Fruit fly (Drosophila melanogaster) whole organism, embryonic: ENCODE measurements around the gene Bacc.

ENCODE experiments used
- Ada2b ChIP-seq: fragments of 200-800 bp; sonication (Bioruptor generic); IDR thresholded peaks from 2 replicates; pipeline ENCODE4 v1.3.6; 2022; ENCODE audit warnings: missing biosample characterization, missing genetic modification characterization
- Asciz ChIP-seq: fragments of 200-800 bp; sonication (Bioruptor generic); optimal IDR thresholded peaks from 2 replicates; lab custom pipeline; 2017; ENCODE audit warnings: missing biosample characterization, mild to moderate bottlenecking, missing genetic modification characterization, missing genetic modification reagents
- Bteb2 ChIP-seq: fragments of 200-800 bp; sonication (Bioruptor generic); optimal IDR thresholded peaks from 2 replicates; lab custom pipeline; 2016; ENCODE audit warnings: missing biosample characterization, missing genetic modification characterization
- CG11085 ChIP-seq: fragments of 200-800 bp; sonication (Bioruptor generic); IDR thresholded peaks from 2 replicates; pipeline ENCODE4 v1.3.6; 2022; ENCODE audit warnings: missing biosample characterization, missing genetic modification characterization
- CG11504 ChIP-seq: fragments of 200-800 bp; sonication (Bioruptor generic); optimal IDR thresholded peaks from 3 replicates; lab custom pipeline; 2019; ENCODE audit warnings: missing biosample characterization, mild to moderate bottlenecking, missing genetic modification characterization, moderate library complexity
- CG13287 ChIP-seq: fragments of 200-800 bp; sonication (Bioruptor generic); IDR thresholded peaks from 2 replicates; pipeline ENCODE4 v1.3.6; 2022; ENCODE audit warnings: missing biosample characterization, missing genetic modification characterization; ENCODE audit not compliant: partially characterized antibody
- CG13775 ChIP-seq: fragments of 200-800 bp; sonication (Bioruptor generic); optimal IDR thresholded peaks from 3 replicates; lab custom pipeline; 2017; ENCODE audit warnings: missing biosample characterization, mild to moderate bottlenecking, missing genetic modification characterization
- CG15073 ChIP-seq: fragments of 200-800 bp; sonication (Bioruptor generic); optimal IDR thresholded peaks from 2 replicates; lab custom pipeline; 2016; ENCODE audit warnings: missing biosample characterization, missing genetic modification characterization
- CG1647 ChIP-seq: fragments of 200-800 bp; sonication (Bioruptor generic); optimal IDR thresholded peaks from 3 replicates; lab custom pipeline; 2016; ENCODE audit warnings: missing biosample characterization, missing genetic modification characterization
- CG16815 ChIP-seq: fragments of 200-800 bp; sonication (Bioruptor generic); optimal IDR thresholded peaks from 3 replicates; lab custom pipeline; 2017; ENCODE audit warnings: missing biosample characterization, mild to moderate bottlenecking, missing genetic modification characterization
- CG17359 ChIP-seq: fragments of 200-800 bp; sonication (Bioruptor generic); optimal IDR thresholded peaks from 3 replicates; lab custom pipeline; 2018; ENCODE audit warnings: missing biosample characterization, mild to moderate bottlenecking, missing genetic modification characterization, moderate library complexity
- CG2202 ChIP-seq: fragments of 200-800 bp; sonication (Bioruptor generic); optimal IDR thresholded peaks from 2 replicates; lab custom pipeline; 2018; ENCODE audit warnings: missing biosample characterization, mild to moderate bottlenecking, missing genetic modification characterization
- CG31365 ChIP-seq: fragments of 200-800 bp; sonication (Bioruptor generic); optimal IDR thresholded peaks from 2 replicates; lab custom pipeline; 2018; ENCODE audit warnings: missing biosample characterization, mild to moderate bottlenecking, missing genetic modification characterization
- CG32767 ChIP-seq: fragments of 200-800 bp; sonication (Bioruptor generic); IDR thresholded peaks from 2 replicates; pipeline ENCODE4 v1.3.6; 2022; ENCODE audit warnings: missing biosample characterization, missing genetic modification characterization
- CG33213 ChIP-seq: fragments of 200-800 bp; sonication (Bioruptor generic); optimal IDR thresholded peaks from 3 replicates; lab custom pipeline; 2016; ENCODE audit warnings: missing biosample characterization, missing genetic modification characterization
- CG3838 ChIP-seq: fragments of 200-800 bp; sonication (Bioruptor generic); optimal IDR thresholded peaks from 3 replicates; lab custom pipeline; 2016; ENCODE audit warnings: missing biosample characterization, missing genetic modification characterization
- CG4328 ChIP-seq: fragments of 200-800 bp; sonication (Bioruptor generic); optimal IDR thresholded peaks from 3 replicates; lab custom pipeline; 2017; ENCODE audit warnings: missing biosample characterization, missing genetic modification reagents, missing genetic modification characterization
- CG5953 ChIP-seq: fragments of 200-800 bp; sonication (Bioruptor generic); IDR thresholded peaks from 2 replicates; pipeline ENCODE4 v1.3.6; 2022; ENCODE audit warnings: missing biosample characterization, missing genetic modification characterization
- CG6654 ChIP-seq: fragments of 200-800 bp; sonication (Bioruptor generic); optimal IDR thresholded peaks from 2 replicates; lab custom pipeline; 2017; ENCODE audit warnings: missing biosample characterization, mild to moderate bottlenecking, missing genetic modification characterization
- CG7839 ChIP-seq: fragments of 200-800 bp; sonication (Bioruptor generic); optimal IDR thresholded peaks from 3 replicates; lab custom pipeline; 2018; ENCODE audit warnings: missing biosample characterization, mild to moderate bottlenecking, missing genetic modification characterization, moderate library complexity
- CG8765 ChIP-seq: fragments of 200-800 bp; sonication (Bioruptor generic); IDR thresholded peaks from 2 replicates; pipeline ENCODE4 v1.3.6; 2022; ENCODE audit warnings: missing biosample characterization, missing genetic modification characterization
- CG9215 ChIP-seq: fragments of 200-800 bp; sonication (Bioruptor generic); IDR thresholded peaks from 2 replicates; pipeline ENCODE4 v1.3.6; 2022; ENCODE audit warnings: missing biosample characterization, missing genetic modification characterization
- CG9727 ChIP-seq: fragments of 200-800 bp; sonication (Bioruptor generic); optimal IDR thresholded peaks from 3 replicates; lab custom pipeline; 2017; ENCODE audit warnings: missing biosample characterization, mild to moderate bottlenecking, missing genetic modification characterization
- CTCF ChIP-seq: fragments of 200-800 bp; sonication (Bioruptor generic); optimal IDR thresholded peaks from 2 replicates; lab custom pipeline; 2017; ENCODE audit warnings: missing biosample characterization, mild to moderate bottlenecking, missing genetic modification characterization, moderate library complexity
- Deaf1 ChIP-seq: fragments of 200-800 bp; optimal IDR thresholded peaks from 3 replicates; lab custom pipeline; 2019; ENCODE audit warnings: missing biosample characterization, mild to moderate bottlenecking, missing genetic modification characterization, moderate library complexity
- Doc2 ChIP-seq: fragments of 200-800 bp; sonication (Bioruptor generic); IDR thresholded peaks from 2 replicates; pipeline ENCODE4 v1.3.6; 2022; ENCODE audit warnings: missing biosample characterization, missing genetic modification characterization
- Lpt ChIP-seq: fragments of >200 bp; optimal IDR thresholded peaks from 2 replicates; lab custom pipeline; 2018; ENCODE audit warnings: missing biosample characterization, missing genetic modification characterization
- MESR4 ChIP-seq: fragments of 200-800 bp; sonication (Bioruptor generic); optimal IDR thresholded peaks from 2 replicates; lab custom pipeline; 2018; ENCODE audit warnings: missing biosample characterization, mild to moderate bottlenecking, missing genetic modification characterization, moderate library complexity
- Oli ChIP-seq: fragments of 200-800 bp; sonication (Bioruptor generic); optimal IDR thresholded peaks from 2 replicates; lab custom pipeline; 2018; ENCODE audit warnings: missing biosample characterization, mild to moderate bottlenecking, missing genetic modification characterization, moderate library complexity
- Opbp ChIP-seq: fragments of 200-800 bp; sonication (Bioruptor generic); IDR thresholded peaks from 3 replicates; pipeline ENCODE4 v1.3.6; 2022; ENCODE audit warnings: missing biosample characterization, missing genetic modification characterization; ENCODE audit not compliant: partially characterized antibody
- PHDP ChIP-seq: fragments of 200-800 bp; sonication (Bioruptor generic); optimal IDR thresholded peaks from 3 replicates; lab custom pipeline; 2018; ENCODE audit warnings: missing biosample characterization, mild to moderate bottlenecking, missing genetic modification characterization, moderate library complexity
- Rfx ChIP-seq: fragments of 200-800 bp; sonication (Bioruptor generic); IDR thresholded peaks from 2 replicates; pipeline ENCODE4 v1.3.6; 2022; ENCODE audit warnings: missing biosample characterization, missing genetic modification characterization
- Scr ChIP-seq: fragments of 200-800 bp; sonication (Bioruptor generic); IDR thresholded peaks from 2 replicates; pipeline ENCODE4 v1.3.6; 2022; ENCODE audit warnings: missing biosample characterization, missing genetic modification characterization; ENCODE audit not compliant: partially characterized antibody
- Sry-β ChIP-seq: fragments of 200-800 bp; sonication (Bioruptor generic); optimal IDR thresholded peaks from 2 replicates; lab custom pipeline; 2018; ENCODE audit warnings: missing biosample characterization, mild to moderate bottlenecking, missing genetic modification characterization, moderate library complexity
- Sry-δ ChIP-seq: fragments of 200-800 bp; sonication (Bioruptor generic); optimal IDR thresholded peaks from 2 replicates; lab custom pipeline; 2016; ENCODE audit warnings: missing biosample characterization, missing genetic modification characterization
- ara ChIP-seq: fragments of 200-800 bp; sonication (Bioruptor generic); IDR thresholded peaks from 2 replicates; pipeline ENCODE4 v1.3.6; 2022; ENCODE audit warnings: missing biosample characterization, missing genetic modification characterization
- br ChIP-seq: fragments of >200 bp; optimal IDR thresholded peaks from 2 replicates; lab custom pipeline; 2017
- da ChIP-seq: fragments of 200-800 bp; sonication (Bioruptor generic); optimal IDR thresholded peaks from 2 replicates; lab custom pipeline; 2016; ENCODE audit warnings: missing biosample characterization, missing genetic modification characterization
- dan ChIP-seq: fragments of 200-800 bp; sonication (Bioruptor generic); IDR thresholded peaks from 2 replicates; pipeline ENCODE4 v1.3.6; 2022; ENCODE audit warnings: missing biosample characterization, missing genetic modification characterization
- disco-r ChIP-seq: fragments of 200-800 bp; sonication (Bioruptor generic); optimal IDR thresholded peaks from 2 replicates; lab custom pipeline; 2016; ENCODE audit warnings: missing biosample characterization, missing genetic modification characterization
- fru ChIP-seq: fragments of >200 bp; optimal IDR thresholded peaks from 2 replicates; lab custom pipeline; 2017
- ftz-f1 ChIP-seq: fragments of 200-800 bp; sonication (Bioruptor generic); optimal IDR thresholded peaks from 2 replicates; lab custom pipeline; 2016; ENCODE audit warnings: missing biosample characterization, missing genetic modification characterization
- h ChIP-seq: fragments of >200 bp; optimal IDR thresholded peaks from 2 replicates; lab custom pipeline; 2017
- lab ChIP-seq: fragments of 200-800 bp; sonication (Bioruptor generic); optimal IDR thresholded peaks from 3 replicates; lab custom pipeline; 2017; ENCODE audit warnings: missing biosample characterization, missing genetic modification characterization, mild to moderate bottlenecking, moderate library complexity, missing genetic modification reagents
- maf-S ChIP-seq: fragments of 200-800 bp; sonication (Bioruptor generic); optimal IDR thresholded peaks from 2 replicates; lab custom pipeline; 2016; ENCODE audit warnings: missing biosample characterization, missing genetic modification characterization
- org-1 ChIP-seq: fragments of 200-800 bp; sonication (Bioruptor generic); optimal IDR thresholded peaks from 2 replicates; lab custom pipeline; 2017; ENCODE audit warnings: missing biosample characterization, missing genetic modification characterization
- prd ChIP-seq, 3 experiments: fragments of >200 bp in 2 of 3; fragments of 200-800 bp in 1 of 3; sonication (Bioruptor generic) in 1 of 3; optimal IDR thresholded peaks in 2 of 3; IDR thresholded peaks in 1 of 3; 2 replicates in 2 of 3; 3 replicates in 1 of 3; pipeline versions ENCODE4 v1.3.6 to Lab custom; 2017 to 2022; ENCODE audit warnings: missing biosample characterization in 1 of 3, missing genetic modification characterization in 1 of 3
- pum ChIP-seq: fragments of 200-800 bp; sonication (Bioruptor generic); optimal IDR thresholded peaks from 2 replicates; lab custom pipeline; 2016; ENCODE audit warnings: missing biosample characterization, missing genetic modification characterization
- pzg ChIP-seq: fragments of 200-800 bp; sonication (Bioruptor generic); optimal IDR thresholded peaks from 3 replicates; lab custom pipeline; 2018; ENCODE audit warnings: missing biosample characterization, mild to moderate bottlenecking, missing genetic modification characterization, moderate library complexity
- row ChIP-seq: fragments of 200-800 bp; sonication (Bioruptor generic); IDR thresholded peaks from 3 replicates; pipeline ENCODE4 v1.3.6; 2022; ENCODE audit warnings: missing biosample characterization, missing genetic modification characterization
- shn ChIP-seq: fragments of 200-800 bp; sonication (Bioruptor generic); optimal IDR thresholded peaks from 3 replicates; lab custom pipeline; 2016; ENCODE audit warnings: missing biosample characterization, missing genetic modification characterization
- sima ChIP-seq: fragments of 200-800 bp; sonication (Bioruptor generic); optimal IDR thresholded peaks from 2 replicates; lab custom pipeline; 2016; ENCODE audit warnings: missing biosample characterization, missing genetic modification characterization
- trh ChIP-seq: fragments of 200-800 bp; sonication (Bioruptor generic); optimal IDR thresholded peaks from 2 replicates; lab custom pipeline; 2016; ENCODE audit warnings: missing biosample characterization, missing genetic modification characterization
- usp ChIP-seq: fragments of >200 bp; optimal IDR thresholded peaks from 2 replicates; lab custom pipeline; 2017; ENCODE audit warnings: missing biosample characterization, missing genetic modification characterization

Gene Bacc

dm6 chr2L:2767627-2768026 lies 15.4 kb downstream of the Bacc start, which contains the start of the genes Taf10b and Taf10 (continued):
- TF ChIP-seq CG17359 (tag; lab: Kevin White, UChicago) (no peak), prd (optimal IDR thresholded peaks at IDR 0.05; lab: Kevin White, UChicago) (no peak), prd (GFP tag; IDR thresholded peaks at IDR 0.05; lab: Robert Waterston, UW) (no peak), CG33213 (GFP tag; lab: Kevin White, UChicago) (no peak), CG6654 (GFP tag; lab: Kevin White, UChicago) (no peak), h (lab: Kevin White, UChicago) (no peak), dan (no peak), CG7839 (tag; lab: Kevin White, UChicago) (no peak), usp (GFP tag; lab: Kevin White, UChicago) (no peak), Deaf1 (tag; lab: Kevin White, UChicago) (no peak), PHDP (tag; lab: Kevin White, UChicago) (no peak), maf-S (GFP tag; lab: Kevin White, UChicago) (no peak), CG13775 (GFP tag; lab: Kevin White, UChicago) (no peak), shn (GFP tag; lab: Kevin White, UChicago) (no peak), Scr (GFP tag; lab: Robert Waterston, UW) (peak; percentile 81), CTCF (GFP tag; lab: Kevin White, UChicago) (no peak), CG11504 (no peak), row (GFP tag; lab: Robert Waterston, UW) (peak; percentile 51; the same call in 2 of the 3 replicates), br (lab: Kevin White, UChicago) (no peak), Sry-β (GFP tag; lab: Kevin White, UChicago) (no peak), Oli (tag; lab: Kevin White, UChicago) (no peak), MESR4 (GFP tag; lab: Kevin White, UChicago) (peak; percentile 89), CG15073 (GFP tag; lab: Kevin White, UChicago) (no peak), CG13287 (GFP tag; lab: Robert Waterston, UW) (peak; percentile 91), Doc2 (GFP tag; lab: Robert Waterston, UW) (no peak), Bteb2 (GFP tag; lab: Kevin White, UChicago) (no peak), CG31365 (no peak), ara (GFP tag; lab: Robert Waterston, UW) (no peak), Lpt (GFP tag; lab: Kevin White, UChicago) (no peak), CG8765 (GFP tag; lab: Robert Waterston, UW) (no peak), CG1647 (GFP tag; lab: Kevin White, UChicago) (no peak), pzg (GFP tag; lab: Kevin White, UChicago) (peak; percentile 76), CG32767 (0 out of 2 replicates have a peak, but pooled peaks have one; percentile 48), disco-r (no peak), ftz-f1 (GFP tag; lab: Kevin White, UChicago) (no peak), CG3838 (GFP tag; lab: Kevin White, UChicago) (no peak), lab (no peak), Asciz (GFP tag; lab: Kevin White, UChicago) (no peak), sima (GFP tag; lab: Kevin White, UChicago) (no peak), Opbp (peak; percentile 90), Rfx (peak; percentile 27; the same call in 1 of the 2 replicates), org-1 (no peak), CG9727 (GFP tag; lab: Kevin White, UChicago) (no peak), trh (GFP tag; lab: Kevin White, UChicago) (no peak), CG5953 (GFP tag; lab: Robert Waterston, UW) (no peak), CG11085 (GFP tag; lab: Robert Waterston, UW) (no peak), Ada2b (no peak), CG9215 (GFP tag; lab: Robert Waterston, UW) (no peak), CG2202 (tag; lab: Kevin White, UChicago) (no peak), pum (GFP tag; lab: Kevin White, UChicago) (no peak), fru (no peak), CG16815 (GFP tag; lab: Kevin White, UChicago) (no peak), da (GFP tag; lab: Kevin White, UChicago) (no peak), CG4328 (GFP tag; lab: Kevin White, UChicago) (no peak), Sry-δ (GFP tag; lab: Kevin White, UChicago) (peak; percentile 93)
